Worm (Caenorhabditis elegans) whole organism, early embryonic: Measurements from ENCODE around the gene T24D3.2.

ENCODE experiments used
- B0310.2 ChIP-seq: sonication (generic microtip); optimal IDR thresholded peaks from 2 replicates; lab custom pipeline; 2016; ENCODE audit warnings: mild to moderate bottlenecking, missing genetic modification characterization, missing compliant biosample characterization
- aly-1 ChIP-seq: sonication (generic microtip); optimal IDR thresholded peaks from 2 replicates; lab custom pipeline; 2016; ENCODE audit warnings: missing genetic modification characterization, missing compliant biosample characterization
- ama-1 ChIP-seq: fragments of 150-350 bp; optimal IDR thresholded peaks from 2 replicates; lab custom pipeline; 2014
- ceh-13 ChIP-seq: fragments of 200-800 bp; sonication (Bioruptor generic); optimal IDR thresholded peaks from 2 replicates; lab custom pipeline; 2018; ENCODE audit warnings: mild to moderate bottlenecking, missing genetic modification characterization, missing compliant biosample characterization
- ceh-36 ChIP-seq: sonication (generic microtip); optimal IDR thresholded peaks from 2 replicates; lab custom pipeline; 2016; ENCODE audit warnings: missing genetic modification characterization, inconsistent platforms, missing compliant biosample characterization
- ets-7 ChIP-seq: sonication (generic microtip); optimal IDR thresholded peaks from 2 replicates; lab custom pipeline; 2016; ENCODE audit warnings: missing genotype, missing genetic modification characterization, missing compliant biosample characterization
- flt-1 ChIP-seq: fragments of 200-800 bp; sonication (Bioruptor generic); IDR thresholded peaks from 2 replicates; pipeline ENCODE4 v1.3.6; 2022; ENCODE audit warnings: missing genetic modification characterization, missing compliant biosample characterization
- hmbx-1 ChIP-seq: sonication (generic microtip); optimal IDR thresholded peaks from 2 replicates; lab custom pipeline; 2016; ENCODE audit warnings: mild to moderate bottlenecking, missing genetic modification characterization, missing compliant biosample characterization
- hmg-4 ChIP-seq: fragments of 200-800 bp; sonication (Bioruptor generic); optimal IDR thresholded peaks from 2 replicates; lab custom pipeline; 2018; ENCODE audit warnings: mild to moderate bottlenecking, missing genetic modification characterization, missing compliant biosample characterization
- sea-1 ChIP-seq: fragments of 200-800 bp; sonication (Bioruptor generic); conservative IDR thresholded peaks from 2 replicates; pipeline ENCODE4 v1.3.6; 2022; ENCODE audit warnings: missing genetic modification characterization, missing compliant biosample characterization

ce11 chrX:12422580-12422979 lies 3.0 kb upstream of the T24D3.2 start:
- TF ChIP-seq hmg-4 (no peak), flt-1 (GFP tag; lab: Robert Waterston, UW) (no peak), ama-1 (lab: Kevin White, UChicago) (no peak), ceh-36 (tag; lab: Kevin White, UChicago) (no peak), hmbx-1 (tag; lab: Kevin White, UChicago) (no peak), sea-1 (GFP tag; lab: Robert Waterston, UW) (no peak), aly-1 (no peak), ets-7 (no peak), ceh-13 (GFP tag; lab: Kevin White, UChicago) (no peak), B0310.2 (tag; lab: Kevin White, UChicago) (no peak)
